Fruit fly (Drosophila melanogaster): ENCODE measurements around the gene cal1.

dm6 chr3R:17060809-17061394 is 27.2 kb upstream of the cal1 start:
- TF ChIP-seq ttk (optimal IDR thresholded peaks at IDR 0.05) (no peak), Myc (optimal IDR thresholded peaks at IDR 0.05) (no peak), psq (optimal IDR thresholded peaks at IDR 0.05) (no peak), Sin3A (optimal IDR thresholded peaks at IDR 0.05) (no peak), h (optimal IDR thresholded peaks at IDR 0.05) (no peak)
